Fruit fly (Drosophila melanogaster): ENCODE results near the gene CG10516.

- TF ChIP-seq foxo (GFP tag; optimal IDR thresholded peaks at IDR 0.05) = no peak
- TF ChIP-seq fru (GFP tag; optimal IDR thresholded peaks at IDR 0.05) = peak; percentile 34
Observed at dm6 chr3L:16002116-16002716, 34.2 kb downstream of the CG10516 start.
